Worm (Caenorhabditis elegans): Measurements from ENCODE around the gene mans-3.
A peak's percentile ranks its signal among the peaks of the same experiment; 100 is the strongest.

mans-3 gene

ce11 chrX:5207819-5208218 lies 42.6 kb downstream of the mans-3 start:
- TF ChIP-seq pha-4 (tag; optimal IDR thresholded peaks at IDR 0.05) (peak; percentile 63), nhr-43 (tag; optimal IDR thresholded peaks at IDR 0.05; ENCODE audit: poor library complexity, severe bottlenecking) (no peak), elt-2 (tag; optimal IDR thresholded peaks at IDR 0.05) (peak; percentile 56)

- TF ChIP-seq elt-1 (tag; optimal IDR thresholded peaks at IDR 0.05) (no peak), pqm-1 (tag; optimal IDR thresholded peaks at IDR 0.05) (no peak), nhr-76 (tag; optimal IDR thresholded peaks at IDR 0.05) (no peak), elt-2 (tag; optimal IDR thresholded peaks at IDR 0.05) (no peak), eor-1 (tag; optimal IDR thresholded peaks at IDR 0.05) (no peak), aly-2 (tag; optimal IDR thresholded peaks at IDR 0.05) (no peak), lsy-12 (tag; optimal IDR thresholded peaks at IDR 0.05) (no peak), nhr-12 (tag; optimal IDR thresholded peaks at IDR 0.05) (no peak), ztf-11 (tag; optimal IDR thresholded peaks at IDR 0.05) (no peak), daf-12 (tag; optimal IDR thresholded peaks at IDR 0.05) (no peak), elt-3 (tag; optimal IDR thresholded peaks at IDR 0.05) (no peak), nhr-237 (tag; optimal IDR thresholded peaks at IDR 0.05) (no peak), ceh-82 (tag; optimal IDR thresholded peaks at IDR 0.05) (no peak), egl-5 (tag; optimal IDR thresholded peaks at IDR 0.05) (no peak), R02D3.7 (tag; optimal IDR thresholded peaks at IDR 0.05) (no peak), nhr-23 (tag; optimal IDR thresholded peaks at IDR 0.05) (no peak), lin-15B (tag; optimal IDR thresholded peaks at IDR 0.05) (no peak)
Measured at ce11 chrX:5208326-5208725, 43.1 kb downstream of the mans-3 start.

- TF ChIP-seq fkh-10 (GFP tag; optimal IDR thresholded peaks at IDR 0.05): no peak
- no peak for TF ChIP-seq jun-1 (tag; optimal IDR thresholded peaks at IDR 0.05)
- TF ChIP-seq sea-2 (GFP tag; optimal IDR thresholded peaks at IDR 0.05): no peak
- TF ChIP-seq nhr-23 (tag; optimal IDR thresholded peaks at IDR 0.05): peak; percentile 32
- no peak for TF ChIP-seq ceh-16 (tag; optimal IDR thresholded peaks at IDR 0.05)
- no peak for TF ChIP-seq ceh-28 (tag; optimal IDR thresholded peaks at IDR 0.05)
- no peak for TF ChIP-seq mdl-1 (tag; optimal IDR thresholded peaks at IDR 0.05)
- TF ChIP-seq elt-3 (tag; optimal IDR thresholded peaks at IDR 0.05): no peak
- TF ChIP-seq ZK546.5 (tag; optimal IDR thresholded peaks at IDR 0.05): no peak
- no peak for TF ChIP-seq pha-4 (tag; optimal IDR thresholded peaks at IDR 0.05)
- peak; percentile 5 for TF ChIP-seq nhr-25 (tag; optimal IDR thresholded peaks at IDR 0.05)
- TF ChIP-seq unc-62 (GFP tag; optimal IDR thresholded peaks at IDR 0.05): no peak
- no peak for TF ChIP-seq daf-12 (tag; optimal IDR thresholded peaks at IDR 0.05)
- TF ChIP-seq nhr-237 (tag; optimal IDR thresholded peaks at IDR 0.05): no peak
- no peak for TF ChIP-seq snpc-4 (tag; optimal IDR thresholded peaks at IDR 0.05)
Measured at ce11 chrX:5208831-5209230, 43.6 kb downstream of the mans-3 start.

ce11 chrX:5209429-5209828 lies 44.2 kb downstream of the mans-3 start:
- TF ChIP-seq snpc-4 (tag; optimal IDR thresholded peaks at IDR 0.05) (no peak), pha-4 (tag; optimal IDR thresholded peaks at IDR 0.05) (peak; percentile 17), elt-2 (tag; optimal IDR thresholded peaks at IDR 0.05) (peak; percentile 32), elt-3 (tag; optimal IDR thresholded peaks at IDR 0.05) (no peak), lin-39 (tag; optimal IDR thresholded peaks at IDR 0.05) (peak; percentile 57), nhr-25 (tag; optimal IDR thresholded peaks at IDR 0.05) (no peak), ztf-4 (tag; optimal IDR thresholded peaks at IDR 0.05) (no peak)

- TF ChIP-seq egl-27 (tag; optimal IDR thresholded peaks at IDR 0.05) (no peak), nfya-1 (tag; optimal IDR thresholded peaks at IDR 0.05; ENCODE audit: insufficient read depth) (peak; percentile 30), lin-39 (tag; optimal IDR thresholded peaks at IDR 0.05) (peak; percentile 72), fkh-10 (GFP tag; optimal IDR thresholded peaks at IDR 0.05) (peak; percentile 13), pha-4 (tag; optimal IDR thresholded peaks at IDR 0.05) (peak; percentile 52), aly-2 (tag; optimal IDR thresholded peaks at IDR 0.05) (no peak)
Measured at ce11 chrX:5210524-5210923, 45.3 kb downstream of the mans-3 start.
